Fruit fly (Drosophila melanogaster): ENCODE results near the gene CG32563.

DNA sequence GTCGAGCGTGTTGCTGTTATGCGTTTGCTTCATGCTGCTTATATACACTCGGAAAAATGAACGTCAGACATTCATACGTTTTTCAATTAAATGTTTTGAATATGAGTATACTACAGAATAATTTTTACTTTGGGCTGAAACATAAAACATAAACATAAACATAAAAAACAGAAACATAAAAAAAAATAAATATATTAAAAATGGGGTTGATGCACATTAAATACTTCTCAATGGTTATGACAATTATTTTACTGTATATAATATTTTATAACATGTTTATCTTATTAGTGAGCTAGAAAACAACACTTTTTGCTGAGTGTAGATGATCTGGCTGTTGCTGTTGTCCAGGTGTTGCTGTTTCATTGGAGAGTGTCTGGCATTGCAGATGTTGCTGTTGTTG, 29.2 kb downstream of the CG32563 start:
- TF ChIP-seq CG9705 (GFP tag; optimal IDR thresholded peaks at IDR 0.05) = no peak
- no peak for TF ChIP-seq br (GFP tag; optimal IDR thresholded peaks at IDR 0.05)
- no peak for TF ChIP-seq pan (optimal IDR thresholded peaks at IDR 0.05)
- TF ChIP-seq usp (GFP tag; optimal IDR thresholded peaks at IDR 0.05) = no peak
- no peak for TF ChIP-seq GATAd (GFP tag; optimal IDR thresholded peaks at IDR 0.05)
- TF ChIP-seq Hr83 (GFP tag; optimal IDR thresholded peaks at IDR 0.05; ENCODE audit: poor library complexity, severe bottlenecking) = no peak
- TF ChIP-seq Hr78 (GFP tag; optimal IDR thresholded peaks at IDR 0.05) = no peak
- TF ChIP-seq CrebA (GFP tag; optimal IDR thresholded peaks at IDR 0.05; ENCODE audit: borderline replicate concordance) = no peak
- TF ChIP-seq HLH106 (tag; optimal IDR thresholded peaks at IDR 0.05) = peak; percentile 27

All from whole organism, wandering third instar larva.